Worm (Caenorhabditis elegans): ENCODE results near the gene Y111B2A.12.

ce11 chrIII:12668821-12669220 is 59.7 kb downstream of the Y111B2A.12 start:
- TF ChIP-seq W03F9.2 (tag; optimal IDR thresholded peaks at IDR 0.05) (no peak), dao-5 (tag; optimal IDR thresholded peaks at IDR 0.05) (no peak), him-1 (tag; optimal IDR thresholded peaks at IDR 0.05) (no peak)

Data from whole organism, L4/young adult.